Worm (Caenorhabditis elegans) whole organism, late embryonic: Measurements from ENCODE around the gene col-39.

Source experiments
- K02D7.2 ChIP-seq: sonication (generic microtip); optimal IDR thresholded peaks from 2 replicates; lab custom pipeline; 2017; ENCODE audit warnings: mild to moderate bottlenecking, missing genetic modification characterization, missing compliant biosample characterization
- ahr-1 ChIP-seq: sonication (generic microtip); optimal IDR thresholded peaks from 2 replicates; lab custom pipeline; 2016; ENCODE audit warnings: missing genetic modification characterization, missing compliant biosample characterization
- ama-1 ChIP-seq: fragments of 150-350 bp; optimal IDR thresholded peaks from 2 replicates; lab custom pipeline; 2014
- ceh-19 ChIP-seq: fragments of 200-800 bp; sonication (Bioruptor generic); optimal IDR thresholded peaks from 2 replicates; lab custom pipeline; 2018; ENCODE audit warnings: mild to moderate bottlenecking, missing genetic modification characterization, missing compliant biosample characterization
- ceh-2 ChIP-seq: sonication (generic microtip); optimal IDR thresholded peaks from 2 replicates; lab custom pipeline; 2016; ENCODE audit warnings: missing genotype, missing genetic modification characterization, missing compliant biosample characterization
- ceh-45 ChIP-seq: fragments of 200-800 bp; sonication (Bioruptor generic); IDR thresholded peaks from 2 replicates; pipeline ENCODE4 v1.3.6; 2022; ENCODE audit warnings: missing genetic modification reagents, missing genetic modification characterization, missing compliant biosample characterization
- che-1 ChIP-seq: sonication (generic microtip); optimal IDR thresholded peaks from 2 replicates; lab custom pipeline; 2016; ENCODE audit warnings: mild to moderate bottlenecking, missing genetic modification characterization, missing compliant biosample characterization
- ets-4 ChIP-seq: sonication (generic microtip); optimal IDR thresholded peaks from 2 replicates; lab custom pipeline; 2016; ENCODE audit warnings: missing genetic modification characterization, missing compliant biosample characterization
- nfya-1 ChIP-seq: sonication (generic microtip); optimal IDR thresholded peaks from 2 replicates; lab custom pipeline; 2017; ENCODE audit warnings: missing genetic modification characterization, mild to moderate bottlenecking, missing compliant biosample characterization, antibody characterized with exemption, moderate library complexity
- pha-4 ChIP-seq: fragments of 150-350 bp; optimal IDR thresholded peaks from 2 replicates; lab custom pipeline; 2018; ENCODE audit warnings: missing biosample characterization, missing genetic modification reagents, missing genetic modification characterization
- pqm-1 ChIP-seq: sonication (generic microtip); optimal IDR thresholded peaks from 2 replicates; lab custom pipeline; 2016; ENCODE audit warnings: missing genetic modification characterization, missing compliant biosample characterization
- sdc-2 ChIP-seq: sonication (generic microtip); optimal IDR thresholded peaks from 2 replicates; lab custom pipeline; 2016; ENCODE audit warnings: missing genotype, missing genetic modification characterization, missing compliant biosample characterization
- tbx-2 ChIP-seq: sonication (generic microtip); optimal IDR thresholded peaks from 2 replicates; lab custom pipeline; 2016; ENCODE audit warnings: missing genetic modification characterization, missing compliant biosample characterization
- ztf-16 ChIP-seq: sonication (generic microtip); optimal IDR thresholded peaks from 2 replicates; lab custom pipeline; 2017; ENCODE audit warnings: missing genetic modification characterization, missing compliant biosample characterization

- no peak for TF ChIP-seq pha-4 (tag; lab: Kevin White, UChicago)
- TF ChIP-seq ahr-1 (tag; lab: Kevin White, UChicago): no peak
- no peak for TF ChIP-seq ceh-19
- TF ChIP-seq che-1 (tag; lab: Kevin White, UChicago): no peak
- TF ChIP-seq ama-1 (lab: Kevin White, UChicago): no peak
- TF ChIP-seq ets-4 (tag; lab: Kevin White, UChicago): no peak
- no peak for TF ChIP-seq ceh-45 (GFP tag; lab: Robert Waterston, UW)
- TF ChIP-seq sdc-2: no peak
- TF ChIP-seq nfya-1: no peak
- no peak for TF ChIP-seq pqm-1
- TF ChIP-seq K02D7.2 (tag; lab: Kevin White, UChicago): no peak
- TF ChIP-seq tbx-2 (tag; lab: Kevin White, UChicago): no peak
- TF ChIP-seq ceh-2 (tag; lab: Kevin White, UChicago): no peak
- TF ChIP-seq ztf-16 (tag; lab: Kevin White, UChicago): no peak
Observed at ce11 chrII:10731552-10731951, 26.8 kb downstream of the col-39 start, which contains the start of gene glb-12.
